Worm (Caenorhabditis elegans): ENCODE results near the gene F09E5.14.

DNA sequence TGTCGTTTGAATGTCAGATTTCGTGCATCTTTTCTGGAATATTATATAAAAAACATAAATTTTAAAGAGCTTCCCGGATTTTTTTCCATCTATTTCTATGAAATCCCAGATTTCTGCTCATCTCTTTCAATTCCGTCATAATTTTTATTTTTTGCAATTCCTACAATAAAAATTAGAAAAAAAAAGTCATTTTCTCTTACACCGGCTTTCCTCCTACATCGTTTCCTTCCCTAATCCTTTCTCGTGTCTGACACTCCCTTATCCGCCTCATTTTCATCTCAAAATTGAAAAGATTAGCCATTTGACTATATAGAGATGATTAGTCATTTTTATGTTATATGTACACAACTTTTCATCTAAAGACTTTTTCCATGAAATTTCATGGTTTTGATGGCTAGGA, 33.9 kb downstream of the F09E5.14 start:
- TF ChIP-seq nhr-10 (tag; optimal IDR thresholded peaks at IDR 0.05): no peak
- TF ChIP-seq R02D3.7 (tag; optimal IDR thresholded peaks at IDR 0.05): no peak
- no peak for TF ChIP-seq mdl-1 (tag; optimal IDR thresholded peaks at IDR 0.05)
